Worm (Caenorhabditis elegans) whole organism, L3 larva: ENCODE results near the gene H05C05.1.
A peak's percentile ranks its signal among the peaks of the same experiment; 100 is the strongest.

Experiments
- R02D3.7 ChIP-seq: fragments of 150-350 bp; optimal IDR thresholded peaks from 2 replicates; lab custom pipeline; 2014; ENCODE audit warnings: missing biosample characterization, missing genetic modification characterization
- ZK546.5 ChIP-seq: sonication (generic microtip); optimal IDR thresholded peaks from 2 replicates; lab custom pipeline; 2017; ENCODE audit warnings: missing biosample characterization, missing genetic modification characterization
- aly-2 ChIP-seq: fragments of 150-350 bp; optimal IDR thresholded peaks from 2 replicates; lab custom pipeline; 2014; ENCODE audit warnings: missing biosample characterization, missing genetic modification characterization
- ama-1 ChIP-seq: fragments of 150-350 bp; optimal IDR thresholded peaks from 2 replicates; lab custom pipeline; 2018
- ceh-16 ChIP-seq: sonication (generic microtip); optimal IDR thresholded peaks from 2 replicates; lab custom pipeline; 2017; ENCODE audit warnings: missing biosample characterization, missing genetic modification characterization
- ceh-28 ChIP-seq: fragments of 150-350 bp; optimal IDR thresholded peaks from 2 replicates; lab custom pipeline; 2014; ENCODE audit warnings: missing biosample characterization, missing genetic modification reagents, missing genetic modification characterization
- ceh-82 ChIP-seq: fragments of 150-350 bp; optimal IDR thresholded peaks from 2 replicates; lab custom pipeline; 2014; ENCODE audit warnings: missing biosample characterization, missing genetic modification characterization
- ceh-9 ChIP-seq: sonication (generic microtip); optimal IDR thresholded peaks from 2 replicates; lab custom pipeline; 2018; ENCODE audit warnings: missing biosample characterization, missing genetic modification characterization
- daf-12 ChIP-seq: fragments of 150-350 bp; optimal IDR thresholded peaks from 2 replicates; lab custom pipeline; 2014; ENCODE audit warnings: missing biosample characterization, missing genetic modification reagents, missing genetic modification characterization
- egl-27 ChIP-seq: sonication (generic microtip); optimal IDR thresholded peaks from 4 replicates; lab custom pipeline; 2017; ENCODE audit warnings: missing biosample characterization, missing genetic modification reagents, missing genetic modification characterization
- egl-5 ChIP-seq: fragments of 150-350 bp; optimal IDR thresholded peaks from 2 replicates; lab custom pipeline; 2017; ENCODE audit warnings: missing biosample characterization, missing genetic modification reagents, missing genetic modification characterization, inconsistent platforms
- elt-1 ChIP-seq: fragments of 150-350 bp; optimal IDR thresholded peaks from 2 replicates; lab custom pipeline; 2014; ENCODE audit warnings: missing biosample characterization, missing genetic modification characterization
- elt-2 ChIP-seq: sonication (generic microtip); optimal IDR thresholded peaks from 2 replicates; lab custom pipeline; 2016; ENCODE audit warnings: missing genetic modification reagents, mild to moderate bottlenecking, missing genetic modification characterization, missing compliant biosample characterization
- elt-3 ChIP-seq, 3 experiments: fragments of 150-350 bp in 1 of 3; sonication (generic microtip) in 2 of 3; optimal IDR thresholded peaks; 2 replicates in 2 of 3; 4 replicates in 1 of 3; lab custom pipeline; 2014 to 2017; ENCODE audit warnings: missing biosample characterization in 3 of 3, missing genetic modification characterization in 3 of 3
- eor-1 ChIP-seq, 2 experiments: fragments of 150-350 bp; optimal IDR thresholded peaks; 2 replicates each; lab custom pipeline; 2014 to 2018; ENCODE audit warnings: missing biosample characterization in 2 of 2, missing genetic modification characterization in 2 of 2
- fkh-10 ChIP-seq: sonication (generic microtip); optimal IDR thresholded peaks from 2 replicates; lab custom pipeline; 2017; ENCODE audit warnings: missing biosample characterization, missing genetic modification reagents, missing genetic modification characterization
- fkh-2 ChIP-seq: fragments of 150-350 bp; optimal IDR thresholded peaks from 2 replicates; lab custom pipeline; 2014; ENCODE audit warnings: missing biosample characterization, missing genetic modification reagents, missing genetic modification characterization
- fos-1 ChIP-seq: fragments of 150-350 bp; optimal IDR thresholded peaks from 2 replicates; lab custom pipeline; 2014; ENCODE audit warnings: missing biosample characterization, missing genetic modification characterization
- hmg-11 ChIP-seq: sonication (generic microtip); optimal IDR thresholded peaks from 2 replicates; lab custom pipeline; 2016; ENCODE audit warnings: missing genetic modification characterization, missing compliant biosample characterization
- jun-1 ChIP-seq: fragments of 150-350 bp; optimal IDR thresholded peaks from 2 replicates; lab custom pipeline; 2014; ENCODE audit warnings: missing biosample characterization, missing genetic modification reagents, missing genetic modification characterization
- lin-15B ChIP-seq: fragments of 150-350 bp; optimal IDR thresholded peaks from 2 replicates; lab custom pipeline; 2014; ENCODE audit warnings: missing biosample characterization, missing genetic modification characterization
- lin-39 ChIP-seq: fragments of 150-350 bp; optimal IDR thresholded peaks from 2 replicates; lab custom pipeline; 2018; ENCODE audit warnings: missing biosample characterization, missing genetic modification reagents, missing genetic modification characterization
- lsy-12 ChIP-seq: sonication (generic microtip); optimal IDR thresholded peaks from 2 replicates; lab custom pipeline; 2016; ENCODE audit warnings: mild to moderate bottlenecking, missing genetic modification characterization, missing compliant biosample characterization
- mdl-1 ChIP-seq: fragments of 150-350 bp; optimal IDR thresholded peaks from 2 replicates; lab custom pipeline; 2014; ENCODE audit warnings: missing biosample characterization, missing genetic modification characterization
- mml-1 ChIP-seq: fragments of 150-350 bp; sonication (generic microtip); optimal IDR thresholded peaks from 3 replicates; lab custom pipeline; 2014; ENCODE audit warnings: missing biosample characterization, missing genetic modification characterization
- nfya-1 ChIP-seq: sonication (generic microtip); optimal IDR thresholded peaks from 2 replicates; lab custom pipeline; 2017; ENCODE audit warnings: missing genetic modification characterization, mild to moderate bottlenecking, missing compliant biosample characterization, antibody characterized with exemption, moderate library complexity; ENCODE audit not compliant: insufficient read depth
- nhr-11 ChIP-seq: fragments of 150-350 bp; optimal IDR thresholded peaks from 2 replicates; lab custom pipeline; 2014; ENCODE audit warnings: missing biosample characterization, missing genetic modification characterization
- nhr-12 ChIP-seq: fragments of 150-350 bp; optimal IDR thresholded peaks from 2 replicates; lab custom pipeline; 2014; ENCODE audit warnings: missing biosample characterization, missing genetic modification characterization
- nhr-23 ChIP-seq: fragments of 150-350 bp; optimal IDR thresholded peaks from 2 replicates; lab custom pipeline; 2014; ENCODE audit warnings: missing biosample characterization, missing genetic modification reagents, missing genetic modification characterization
- nhr-237 ChIP-seq: fragments of 150-350 bp; optimal IDR thresholded peaks from 2 replicates; lab custom pipeline; 2014; ENCODE audit warnings: missing biosample characterization, missing genetic modification characterization
- nhr-25 ChIP-seq: sonication (generic microtip); optimal IDR thresholded peaks from 2 replicates; lab custom pipeline; 2017; ENCODE audit warnings: missing biosample characterization, missing genetic modification characterization
- nhr-28 ChIP-seq: fragments of 150-350 bp; optimal IDR thresholded peaks from 2 replicates; lab custom pipeline; 2014; ENCODE audit warnings: missing biosample characterization, missing genetic modification characterization
- nhr-43 ChIP-seq: sonication (generic microtip); optimal IDR thresholded peaks from 2 replicates; lab custom pipeline; 2016; ENCODE audit warnings: mild to moderate bottlenecking, missing genetic modification characterization, missing compliant biosample characterization; ENCODE audit not compliant: poor library complexity, severe bottlenecking
- nhr-67 ChIP-seq: fragments of 150-350 bp; optimal IDR thresholded peaks from 2 replicates; lab custom pipeline; 2014; ENCODE audit warnings: missing biosample characterization, missing genetic modification characterization
- nhr-76 ChIP-seq: fragments of 150-350 bp; sonication (generic microtip); optimal IDR thresholded peaks from 5 replicates; lab custom pipeline; 2014; ENCODE audit warnings: missing biosample characterization, missing genetic modification characterization
- nhr-77 ChIP-seq: fragments of 150-350 bp; optimal IDR thresholded peaks from 2 replicates; lab custom pipeline; 2014; ENCODE audit warnings: missing biosample characterization, missing genetic modification characterization
- pha-4 ChIP-seq: fragments of 150-350 bp; optimal IDR thresholded peaks from 2 replicates; lab custom pipeline; 2014; ENCODE audit warnings: missing biosample characterization, missing genetic modification reagents, missing genetic modification characterization
- pqm-1 ChIP-seq: fragments of 150-350 bp; optimal IDR thresholded peaks from 2 replicates; lab custom pipeline; 2017; ENCODE audit warnings: missing biosample characterization, missing genetic modification characterization, inconsistent platforms
- sea-2 ChIP-seq: fragments of 150-350 bp; sonication (generic microtip); optimal IDR thresholded peaks from 4 replicates; lab custom pipeline; 2014; ENCODE audit warnings: missing biosample characterization, missing genetic modification reagents, missing genetic modification characterization
- skn-1 ChIP-seq: fragments of 150-350 bp; optimal IDR thresholded peaks from 2 replicates; lab custom pipeline; 2014; ENCODE audit warnings: missing biosample characterization, missing genetic modification characterization
- snpc-4 ChIP-seq: fragments of 150-350 bp; optimal IDR thresholded peaks from 2 replicates; lab custom pipeline; 2014; ENCODE audit warnings: missing biosample characterization, missing genetic modification characterization
- tbx-2 ChIP-seq: sonication (generic microtip); optimal IDR thresholded peaks from 2 replicates; lab custom pipeline; 2016; ENCODE audit warnings: mild to moderate bottlenecking, missing genetic modification characterization, missing compliant biosample characterization
- unc-39 ChIP-seq: sonication (generic microtip); optimal IDR thresholded peaks from 4 replicates; lab custom pipeline; 2017; ENCODE audit warnings: missing biosample characterization, missing genetic modification characterization
- unc-62 ChIP-seq: fragments of 150-350 bp; sonication (generic microtip); optimal IDR thresholded peaks from 4 replicates; lab custom pipeline; 2014; ENCODE audit warnings: missing biosample characterization, missing genetic modification reagents, missing genetic modification characterization
- zag-1 ChIP-seq: fragments of 150-350 bp; optimal IDR thresholded peaks from 2 replicates; lab custom pipeline; 2014; ENCODE audit warnings: missing biosample characterization, missing genetic modification characterization
- ztf-11 ChIP-seq: fragments of 150-350 bp; optimal IDR thresholded peaks from 2 replicates; lab custom pipeline; 2014; ENCODE audit warnings: missing biosample characterization, missing genetic modification characterization
- ztf-4 ChIP-seq: fragments of 150-350 bp; optimal IDR thresholded peaks from 2 replicates; lab custom pipeline; 2014; ENCODE audit warnings: missing biosample characterization, missing genetic modification characterization

The H05C05.1 gene

DNA sequence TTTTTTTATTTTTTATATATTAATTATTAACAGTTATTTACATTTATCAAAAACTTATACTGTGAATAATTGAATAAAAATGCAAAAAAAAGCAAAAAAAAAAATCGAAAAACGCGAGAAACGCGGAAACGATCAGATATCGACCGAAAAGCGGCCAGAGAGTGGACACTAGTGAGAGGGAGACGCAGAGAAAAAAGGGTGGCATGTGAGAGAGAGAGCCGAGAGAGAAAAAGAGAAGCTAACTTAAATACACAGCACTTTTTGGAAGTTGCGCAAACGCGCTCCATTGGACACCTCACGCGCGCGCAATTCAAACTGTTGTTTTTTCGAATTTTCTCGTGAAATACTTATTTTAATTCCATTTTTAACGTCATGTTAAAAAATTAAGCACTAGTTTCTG, 19.5 kb downstream of the H05C05.1 start:
- TF ChIP-seq nhr-76 (tag; lab: Kevin White, UChicago), result no peak
- no peak for TF ChIP-seq fkh-10 (GFP tag; lab: Kevin White, UChicago)
- TF ChIP-seq sea-2 (GFP tag; lab: Kevin White, UChicago), result no peak
- no peak for TF ChIP-seq egl-27 (tag; lab: Kevin White, UChicago)
- no peak for TF ChIP-seq aly-2 (tag; lab: Kevin White, UChicago)
- TF ChIP-seq ztf-4 (tag; lab: Kevin White, UChicago), result no peak
- TF ChIP-seq daf-12 (tag; lab: Kevin White, UChicago), result no peak
- peak; percentile 34 for TF ChIP-seq lsy-12 (tag; lab: Kevin White, UChicago)
- TF ChIP-seq ama-1 (lab: Kevin White, UChicago), result no peak
- TF ChIP-seq R02D3.7 (tag; lab: Kevin White, UChicago), result peak; percentile 64
- no peak for TF ChIP-seq ceh-9 (tag; lab: Kevin White, UChicago)
- peak; percentile 20 for TF ChIP-seq egl-5 (tag; lab: Kevin White, UChicago)
- TF ChIP-seq ZK546.5 (tag; lab: Kevin White, UChicago), result no peak
- no peak for TF ChIP-seq mdl-1 (tag; lab: Kevin White, UChicago)
- peak; percentile 46 for TF ChIP-seq nhr-25
- TF ChIP-seq ceh-16 (tag; lab: Kevin White, UChicago), result no peak
- no peak for TF ChIP-seq nhr-12 (tag; lab: Kevin White, UChicago)
- peak; percentile 3 for TF ChIP-seq nhr-11 (tag; lab: Kevin White, UChicago)
- TF ChIP-seq elt-2 (tag; lab: Kevin White, UChicago), result peak; percentile 61
- TF ChIP-seq nhr-28 (tag; lab: Kevin White, UChicago), result no peak
- TF ChIP-seq unc-62 (GFP tag; lab: Kevin White, UChicago), result no peak
- peak; percentile 82 for TF ChIP-seq ceh-28
- TF ChIP-seq eor-1 (tag; optimal IDR thresholded peaks at IDR 0.05; lab: Kevin White, UChicago), result no peak
- no peak for TF ChIP-seq zag-1 (tag; lab: Kevin White, UChicago)
- no peak for TF ChIP-seq nhr-77 (tag; lab: Kevin White, UChicago)
- no peak for TF ChIP-seq pqm-1 (tag; lab: Kevin White, UChicago)
- TF ChIP-seq mml-1, result no peak
- TF ChIP-seq ceh-82 (tag; lab: Kevin White, UChicago), result no peak
- TF ChIP-seq nfya-1 (tag; lab: Kevin White, UChicago), result peak; percentile 87
- no peak for TF ChIP-seq nhr-67 (tag; lab: Kevin White, UChicago)
- no peak for TF ChIP-seq elt-3 (tag; optimal IDR thresholded peaks at IDR 0.05; lab: Kevin White, UChicago)
- TF ChIP-seq ztf-11 (tag; lab: Kevin White, UChicago), result no peak
- TF ChIP-seq skn-1, result no peak
- TF ChIP-seq lin-39 (tag; lab: Kevin White, UChicago), result peak; percentile 68
- no peak for TF ChIP-seq elt-1 (tag; lab: Kevin White, UChicago)
- no peak for TF ChIP-seq unc-39 (tag; lab: Kevin White, UChicago)
- no peak for TF ChIP-seq jun-1 (tag; lab: Kevin White, UChicago)
- TF ChIP-seq hmg-11 (tag; lab: Kevin White, UChicago), result peak; percentile 89
- TF ChIP-seq lin-15B (tag; lab: Kevin White, UChicago), result peak; percentile 83
- no peak for TF ChIP-seq nhr-237 (tag; lab: Kevin White, UChicago)
- peak; percentile 21 for TF ChIP-seq snpc-4 (tag; lab: Kevin White, UChicago)
- peak; percentile 78 for TF ChIP-seq nhr-43
- peak; percentile 71 for TF ChIP-seq nhr-23 (tag; lab: Kevin White, UChicago)
- TF ChIP-seq pha-4 (tag; lab: Kevin White, UChicago), result peak; percentile 85
- TF ChIP-seq fos-1 (tag; lab: Kevin White, UChicago), result no peak
- no peak for TF ChIP-seq fkh-2 (tag; lab: Kevin White, UChicago)
- peak; percentile 24 for TF ChIP-seq tbx-2 (tag; lab: Kevin White, UChicago)
